Worm (Caenorhabditis elegans): Measurements from ENCODE around the gene Y38H8A.1.

DNA sequence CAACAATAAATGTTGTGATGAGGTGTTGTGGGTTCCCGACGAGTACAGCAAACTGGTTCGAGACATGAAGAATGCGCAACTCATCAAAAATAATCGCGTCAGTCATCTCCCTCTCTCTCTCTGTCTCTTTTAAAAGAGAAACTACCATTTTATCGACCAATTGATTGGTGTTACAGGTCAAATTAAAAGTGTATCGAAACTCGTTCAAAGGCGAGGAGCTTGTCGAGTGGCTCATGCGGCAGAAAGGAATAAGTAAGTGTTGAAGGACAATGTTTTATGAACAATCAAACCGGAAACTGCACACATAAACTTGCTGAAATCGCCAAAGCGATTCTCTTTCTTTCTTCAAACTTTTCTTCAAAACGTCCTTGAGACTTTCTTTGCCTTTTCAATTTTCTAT is 11.2 kb downstream of the Y38H8A.1 start:
- TF ChIP-seq ama-1 (optimal IDR thresholded peaks at IDR 0.05) (no peak), ceh-13 (GFP tag; optimal IDR thresholded peaks at IDR 0.05) (no peak), flt-1 (GFP tag; IDR thresholded peaks at IDR 0.05) (no peak), scrt-1 (GFP tag; IDR thresholded peaks at IDR 0.05) (no peak), aly-1 (tag; optimal IDR thresholded peaks at IDR 0.05) (no peak), tra-4 (tag; optimal IDR thresholded peaks at IDR 0.05) (no peak), F13C5.2 (tag; optimal IDR thresholded peaks at IDR 0.05) (no peak), hnd-1 (tag; optimal IDR thresholded peaks at IDR 0.05) (no peak), tbx-37 (GFP tag; conservative IDR thresholded peaks at IDR 0.05) (no peak), tbx-11 (GFP tag; IDR thresholded peaks at IDR 0.05) (no peak), ets-7 (tag; optimal IDR thresholded peaks at IDR 0.05) (no peak), hmg-4 (GFP tag; optimal IDR thresholded peaks at IDR 0.05) (no peak), sea-1 (GFP tag; conservative IDR thresholded peaks at IDR 0.05) (no peak), hmbx-1 (tag; optimal IDR thresholded peaks at IDR 0.05) (no peak)

Data from whole organism, early embryonic.